Fruit fly (Drosophila melanogaster) whole organism, embryonic: Measurements from ENCODE around the gene Syx8.
A peak's percentile ranks its signal among the peaks of the same experiment; 100 is the strongest.

Experiments
- Aef1 ChIP-seq: fragments of 200-800 bp; sonication (Bioruptor generic); IDR thresholded peaks from 3 replicates; pipeline ENCODE4 v1.3.6; 2022; ENCODE audit warnings: missing biosample characterization, missing genetic modification characterization
- Bgb ChIP-seq: fragments of 200-800 bp; sonication (Bioruptor generic); IDR thresholded peaks from 2 replicates; pipeline ENCODE4 v1.3.6; 2022; ENCODE audit warnings: missing biosample characterization, missing genetic modification characterization; ENCODE audit not compliant: partially characterized antibody
- CG10979 ChIP-seq: fragments of 200-800 bp; sonication (Bioruptor generic); optimal IDR thresholded peaks from 2 replicates; lab custom pipeline; 2018; ENCODE audit warnings: missing biosample characterization, mild to moderate bottlenecking, missing genetic modification characterization, moderate library complexity
- CG13296 ChIP-seq: fragments of 200-800 bp; sonication (Bioruptor generic); optimal IDR thresholded peaks from 3 replicates; lab custom pipeline; 2018; ENCODE audit warnings: missing biosample characterization, mild to moderate bottlenecking, missing genetic modification characterization
- CG17612 ChIP-seq: fragments of 200-800 bp; sonication (Bioruptor generic); IDR thresholded peaks from 2 replicates; pipeline ENCODE4 v1.3.6; 2022; ENCODE audit warnings: missing biosample characterization, missing genetic modification characterization
- CG2120 ChIP-seq: fragments of 200-800 bp; sonication (Bioruptor generic); optimal IDR thresholded peaks from 3 replicates; lab custom pipeline; 2016; ENCODE audit warnings: missing biosample characterization, missing genetic modification characterization
- CG2199 ChIP-seq: fragments of 200-800 bp; sonication (Bioruptor generic); IDR thresholded peaks from 3 replicates; pipeline ENCODE4 v1.3.6; 2022; ENCODE audit warnings: missing biosample characterization, missing genetic modification characterization
- CG34224 ChIP-seq: fragments of 200-800 bp; sonication (Bioruptor generic); IDR thresholded peaks from 3 replicates; pipeline ENCODE4 v1.3.6; 2022; ENCODE audit warnings: missing biosample characterization, missing genetic modification characterization; ENCODE audit not compliant: partially characterized antibody
- CG5953 ChIP-seq: fragments of 200-800 bp; sonication (Bioruptor generic); IDR thresholded peaks from 2 replicates; pipeline ENCODE4 v1.3.6; 2022; ENCODE audit warnings: missing biosample characterization, missing genetic modification characterization
- CG7556 ChIP-seq: fragments of 200-800 bp; sonication (Bioruptor generic); optimal IDR thresholded peaks from 2 replicates; lab custom pipeline; 2017; ENCODE audit warnings: missing biosample characterization, mild to moderate bottlenecking, missing genetic modification characterization
- CG7839 ChIP-seq: fragments of 200-800 bp; sonication (Bioruptor generic); optimal IDR thresholded peaks from 3 replicates; lab custom pipeline; 2018; ENCODE audit warnings: missing biosample characterization, mild to moderate bottlenecking, missing genetic modification characterization, moderate library complexity
- CG8290 ChIP-seq, 3 experiments: fragments of 200-800 bp; sonication (Bioruptor generic); optimal IDR thresholded peaks; 2 replicates each; lab custom pipeline; 2016 to 2019; ENCODE audit warnings: missing biosample characterization in 3 of 3, missing genetic modification characterization in 3 of 3, mild to moderate bottlenecking in 2 of 3, moderate library complexity in 1 of 3
- CG8765 ChIP-seq: fragments of 200-800 bp; sonication (Bioruptor generic); IDR thresholded peaks from 2 replicates; pipeline ENCODE4 v1.3.6; 2022; ENCODE audit warnings: missing biosample characterization, missing genetic modification characterization
- CG9215 ChIP-seq: fragments of 200-800 bp; sonication (Bioruptor generic); IDR thresholded peaks from 2 replicates; pipeline ENCODE4 v1.3.6; 2022; ENCODE audit warnings: missing biosample characterization, missing genetic modification characterization
- D ChIP-seq, 2 experiments: fragments of 200-800 bp in 1 of 2; fragments of >200 bp in 1 of 2; sonication (Bioruptor generic) in 1 of 2; optimal IDR thresholded peaks; 2 replicates in 1 of 2; 3 replicates in 1 of 2; lab custom pipeline; 2017; ENCODE audit warnings: mild to moderate bottlenecking in 1 of 2, missing biosample characterization in 1 of 2, missing genetic modification characterization in 1 of 2, missing genetic modification reagents in 1 of 2
- Dip3 ChIP-seq: fragments of 200-800 bp; sonication (Bioruptor generic); optimal IDR thresholded peaks from 3 replicates; lab custom pipeline; 2016; ENCODE audit warnings: missing biosample characterization, missing genetic modification characterization
- Dp ChIP-seq: fragments of 200-800 bp; sonication (Bioruptor generic); optimal IDR thresholded peaks from 2 replicates; lab custom pipeline; 2018; ENCODE audit warnings: missing biosample characterization, mild to moderate bottlenecking, missing genetic modification characterization, moderate library complexity
- Dref ChIP-seq: fragments of 200-800 bp; sonication (Bioruptor generic); IDR thresholded peaks from 2 replicates; pipeline ENCODE4 v1.3.6; 2022; ENCODE audit warnings: missing biosample characterization, missing genetic modification characterization
- E2f2 ChIP-seq: fragments of 200-800 bp; sonication (Bioruptor generic); IDR thresholded peaks from 2 replicates; pipeline ENCODE4 v1.3.6; 2022; ENCODE audit warnings: missing biosample characterization, missing genetic modification characterization
- Gug ChIP-seq: fragments of 200-800 bp; sonication (Bioruptor generic); IDR thresholded peaks from 4 replicates; pipeline ENCODE4 v1.3.6; 2022; ENCODE audit warnings: missing biosample characterization, missing genetic modification characterization
- HHEX ChIP-seq: fragments of 200-800 bp; sonication (Bioruptor generic); optimal IDR thresholded peaks from 3 replicates; lab custom pipeline; 2017; ENCODE audit warnings: missing biosample characterization, mild to moderate bottlenecking, missing genetic modification characterization, missing genetic modification reagents
- MESR4 ChIP-seq: fragments of 200-800 bp; sonication (Bioruptor generic); optimal IDR thresholded peaks from 2 replicates; lab custom pipeline; 2018; ENCODE audit warnings: missing biosample characterization, mild to moderate bottlenecking, missing genetic modification characterization, moderate library complexity
- NC2β ChIP-seq: fragments of 200-800 bp; sonication (Bioruptor generic); optimal IDR thresholded peaks from 2 replicates; lab custom pipeline; 2016; ENCODE audit warnings: missing biosample characterization, missing genetic modification characterization
- Neu2 ChIP-seq: fragments of 200-800 bp; sonication (Bioruptor generic); optimal IDR thresholded peaks from 3 replicates; lab custom pipeline; 2016; ENCODE audit warnings: missing biosample characterization, missing genetic modification characterization, borderline replicate concordance
- Nf-YA ChIP-seq: fragments of 200-800 bp; sonication (Bioruptor generic); IDR thresholded peaks from 2 replicates; pipeline ENCODE4 v1.3.6; 2022; ENCODE audit warnings: missing biosample characterization, missing genetic modification characterization
- TFAM ChIP-seq: fragments of 200-800 bp; sonication (Bioruptor generic); optimal IDR thresholded peaks from 2 replicates; lab custom pipeline; 2017; ENCODE audit warnings: missing biosample characterization, missing genetic modification characterization, inconsistent platforms
- Xrp1 ChIP-seq: fragments of 200-800 bp; sonication (Bioruptor generic); IDR thresholded peaks from 2 replicates; pipeline ENCODE4 v1.3.6; 2022; ENCODE audit warnings: missing biosample characterization, missing genetic modification characterization
- al ChIP-seq: fragments of 200-800 bp; sonication (Bioruptor generic); IDR thresholded peaks from 2 replicates; pipeline ENCODE4 v1.3.6; 2022; ENCODE audit warnings: missing biosample characterization, missing genetic modification characterization
- ara ChIP-seq: fragments of 200-800 bp; sonication (Bioruptor generic); IDR thresholded peaks from 2 replicates; pipeline ENCODE4 v1.3.6; 2022; ENCODE audit warnings: missing biosample characterization, missing genetic modification characterization
- az2 ChIP-seq: fragments of 200-800 bp; sonication (Bioruptor generic); optimal IDR thresholded peaks from 3 replicates; lab custom pipeline; 2016; ENCODE audit warnings: missing biosample characterization, missing genetic modification characterization
- bab2 ChIP-seq: fragments of 200-800 bp; sonication (Bioruptor generic); optimal IDR thresholded peaks from 2 replicates; lab custom pipeline; 2016; ENCODE audit warnings: missing biosample characterization, missing genetic modification characterization
- bbx ChIP-seq: fragments of 200-800 bp; sonication (Bioruptor generic); IDR thresholded peaks from 2 replicates; pipeline ENCODE4 v1.3.6; 2022; ENCODE audit warnings: missing biosample characterization, missing genetic modification characterization; ENCODE audit not compliant: partially characterized antibody
- cas ChIP-seq: fragments of 200-800 bp; sonication (Bioruptor generic); IDR thresholded peaks from 2 replicates; pipeline ENCODE4 v1.3.6; 2022; ENCODE audit warnings: missing biosample characterization, missing genetic modification characterization
- chm ChIP-seq: fragments of 200-800 bp; sonication (Bioruptor generic); IDR thresholded peaks from 2 replicates; pipeline ENCODE4 v1.3.6; 2022; ENCODE audit warnings: missing biosample characterization, missing genetic modification characterization
- chn ChIP-seq: fragments of 200-800 bp; sonication (Bioruptor generic); optimal IDR thresholded peaks from 2 replicates; lab custom pipeline; 2016; ENCODE audit warnings: missing biosample characterization, missing genetic modification characterization
- dimm ChIP-seq: fragments of 200-800 bp; sonication (Bioruptor generic); IDR thresholded peaks from 2 replicates; pipeline ENCODE4 v1.3.6; 2022; ENCODE audit warnings: missing biosample characterization, missing genetic modification characterization
- dm ChIP-seq: fragments of 200-800 bp; sonication (Bioruptor generic); optimal IDR thresholded peaks from 3 replicates; lab custom pipeline; 2016; ENCODE audit warnings: missing biosample characterization, missing genetic modification characterization
- ems ChIP-seq: fragments of 200-800 bp; sonication (Bioruptor generic); optimal IDR thresholded peaks from 3 replicates; lab custom pipeline; 2016; ENCODE audit warnings: missing biosample characterization, missing genetic modification characterization
- esg ChIP-seq: fragments of 200-800 bp; sonication (Bioruptor generic); conservative IDR thresholded peaks from 2 replicates; pipeline ENCODE4 v1.3.6; 2022; ENCODE audit warnings: missing biosample characterization, missing genetic modification characterization
- fd96Cb ChIP-seq: fragments of 200-800 bp; sonication (Bioruptor generic); optimal IDR thresholded peaks from 2 replicates; lab custom pipeline; 2018; ENCODE audit warnings: missing biosample characterization, mild to moderate bottlenecking, missing genetic modification characterization, moderate library complexity
- gcm ChIP-seq: fragments of 200-800 bp; sonication (Bioruptor generic); optimal IDR thresholded peaks from 2 replicates; lab custom pipeline; 2019; ENCODE audit warnings: missing biosample characterization, mild to moderate bottlenecking, missing genetic modification characterization, moderate library complexity
- gro ChIP-seq: fragments of 200-800 bp; sonication (Bioruptor generic); optimal IDR thresholded peaks from 2 replicates; lab custom pipeline; 2016; ENCODE audit warnings: missing biosample characterization, missing genetic modification characterization
- lab ChIP-seq: fragments of 200-800 bp; sonication (Bioruptor generic); optimal IDR thresholded peaks from 3 replicates; lab custom pipeline; 2017; ENCODE audit warnings: missing biosample characterization, missing genetic modification characterization, mild to moderate bottlenecking, moderate library complexity, missing genetic modification reagents
- lbe ChIP-seq: fragments of 200-800 bp; sonication (Bioruptor generic); optimal IDR thresholded peaks from 2 replicates; lab custom pipeline; 2016; ENCODE audit warnings: missing biosample characterization, mild to moderate bottlenecking, missing genetic modification characterization
- lilli ChIP-seq: fragments of 200-800 bp; sonication (Bioruptor generic); optimal IDR thresholded peaks from 3 replicates; lab custom pipeline; 2016; ENCODE audit warnings: missing biosample characterization, missing genetic modification characterization
- nerfin-2 ChIP-seq: fragments of 200-800 bp; sonication (Bioruptor generic); IDR thresholded peaks from 2 replicates; pipeline ENCODE4 v1.3.6; 2022; ENCODE audit warnings: missing biosample characterization, missing genetic modification characterization; ENCODE audit not compliant: partially characterized antibody
- pita ChIP-seq: fragments of 200-800 bp; sonication (Bioruptor generic); optimal IDR thresholded peaks from 2 replicates; lab custom pipeline; 2017; ENCODE audit warnings: missing biosample characterization, mild to moderate bottlenecking, missing genetic modification characterization
- scrt ChIP-seq: fragments of 200-800 bp; sonication (Bioruptor generic); optimal IDR thresholded peaks from 2 replicates; lab custom pipeline; 2018; ENCODE audit warnings: missing biosample characterization, mild to moderate bottlenecking, missing genetic modification characterization, moderate library complexity
- seq ChIP-seq: fragments of 200-800 bp; sonication (Bioruptor generic); IDR thresholded peaks from 2 replicates; pipeline ENCODE4 v1.3.6; 2022; ENCODE audit warnings: missing biosample characterization, missing genetic modification characterization
- tin ChIP-seq: fragments of 200-800 bp; sonication (Bioruptor generic); optimal IDR thresholded peaks from 3 replicates; lab custom pipeline; 2016; ENCODE audit warnings: missing biosample characterization, missing genetic modification characterization

Gene Syx8

dm6 chr3L:16615132-16615709 lies 28.4 kb upstream of the Syx8 start, which contains the start of gene Mo25 (continued):
- TF ChIP-seq gro (GFP tag; lab: Kevin White, UChicago): no peak
- peak; percentile 79 for TF ChIP-seq bbx (GFP tag; lab: Robert Waterston, UW)
- no peak for TF ChIP-seq al (GFP tag; lab: Robert Waterston, UW)
- peak; percentile 21 for TF ChIP-seq Dip3 (GFP tag; lab: Kevin White, UChicago)
- peak; percentile 47 for TF ChIP-seq ems (GFP tag; lab: Kevin White, UChicago)
- TF ChIP-seq CG2199 (GFP tag; lab: Robert Waterston, UW): no peak
- TF ChIP-seq CG13296: peak; percentile 44
- TF ChIP-seq NC2β (GFP tag; lab: Kevin White, UChicago): no peak
- peak; percentile 83 for TF ChIP-seq lbe
- TF ChIP-seq tin (GFP tag; lab: Kevin White, UChicago): peak; percentile 49
- TF ChIP-seq az2: peak; percentile 52
- TF ChIP-seq esg (GFP tag; lab: Robert Waterston, UW): no peak
- peak; percentile 53; the same call in 1 of the 2 replicates for TF ChIP-seq Xrp1 (GFP tag; lab: Robert Waterston, UW)
- no peak for TF ChIP-seq cas (GFP tag; lab: Robert Waterston, UW)
- no peak for TF ChIP-seq dm (GFP tag; lab: Kevin White, UChicago)
- TF ChIP-seq CG17612 (GFP tag; lab: Robert Waterston, UW): no peak
- peak; percentile 67 for TF ChIP-seq CG2120
- peak; percentile 69 for TF ChIP-seq lilli (GFP tag; lab: Kevin White, UChicago)
- no peak for TF ChIP-seq CG9215 (GFP tag; lab: Robert Waterston, UW)
- no peak for TF ChIP-seq Nf-YA (GFP tag; lab: Robert Waterston, UW)
- TF ChIP-seq CG10979 (tag; lab: Kevin White, UChicago): peak; percentile 19
- TF ChIP-seq E2f2 (GFP tag; lab: Robert Waterston, UW): peak; percentile 86
- TF ChIP-seq Neu2 (GFP tag; lab: Kevin White, UChicago): no peak
- no peak for TF ChIP-seq dimm (GFP tag; lab: Robert Waterston, UW)
- peak; percentile 91 for TF ChIP-seq Dref (GFP tag; lab: Robert Waterston, UW)
- peak; percentile 83 for TF ChIP-seq Dp (GFP tag; lab: Kevin White, UChicago)
- no peak for TF ChIP-seq D (optimal IDR thresholded peaks at IDR 0.05; lab: Kevin White, UChicago)
- no peak for TF ChIP-seq D (GFP tag; optimal IDR thresholded peaks at IDR 0.05; lab: Kevin White, UChicago)
- TF ChIP-seq CG8765 (GFP tag; lab: Robert Waterston, UW): no peak
- no peak for TF ChIP-seq chm (GFP tag; lab: Robert Waterston, UW)
- TF ChIP-seq pita (GFP tag; lab: Kevin White, UChicago): no peak
- peak; percentile 5 for TF ChIP-seq gcm
- no peak for TF ChIP-seq CG5953
- no peak for TF ChIP-seq Aef1 (GFP tag; lab: Robert Waterston, UW)
- no peak for TF ChIP-seq lab (GFP tag; lab: Kevin White, UChicago)
- TF ChIP-seq CG7839 (tag; lab: Kevin White, UChicago): peak; percentile 51
- TF ChIP-seq fd96Cb (tag; lab: Kevin White, UChicago): no peak
- no peak for TF ChIP-seq TFAM (GFP tag; lab: Kevin White, UChicago)
- TF ChIP-seq ara (GFP tag; lab: Robert Waterston, UW): no peak
- TF ChIP-seq Gug (GFP tag; lab: Robert Waterston, UW): no peak; the same call in 3 of the 4 replicates
- TF ChIP-seq scrt (GFP tag; lab: Kevin White, UChicago): peak; percentile 14
- TF ChIP-seq CG34224 (GFP tag; lab: Robert Waterston, UW): peak; percentile 83
- no peak for TF ChIP-seq bab2
- peak; percentile 29 for TF ChIP-seq CG7556
- TF ChIP-seq HHEX (GFP tag; lab: Kevin White, UChicago): no peak
- TF ChIP-seq seq (GFP tag; lab: Robert Waterston, UW): no peak
- peak; percentile 84 for TF ChIP-seq MESR4 (GFP tag; lab: Kevin White, UChicago)
- peak; percentile 20 for TF ChIP-seq chn
- TF ChIP-seq CG8290 (GFP tag; optimal IDR thresholded peaks at IDR 0.05; lab: Kevin White, UChicago): no peak
- no peak for TF ChIP-seq CG8290 (tag; optimal IDR thresholded peaks at IDR 0.05; lab: Kevin White, UChicago)
- no peak for TF ChIP-seq nerfin-2 (GFP tag; lab: Robert Waterston, UW)
- TF ChIP-seq Bgb: peak; percentile 83
